Worm (Caenorhabditis elegans) whole organism, L3 larva: ENCODE measurements around the gene txt-9.

ENCODE experiments used
- R02D3.7 ChIP-seq: fragments of 150-350 bp; optimal IDR thresholded peaks from 2 replicates; lab custom pipeline; 2014; ENCODE audit warnings: missing biosample characterization, missing genetic modification characterization
- ZK546.5 ChIP-seq: sonication (generic microtip); optimal IDR thresholded peaks from 2 replicates; lab custom pipeline; 2017; ENCODE audit warnings: missing biosample characterization, missing genetic modification characterization
- aly-2 ChIP-seq: fragments of 150-350 bp; optimal IDR thresholded peaks from 2 replicates; lab custom pipeline; 2014; ENCODE audit warnings: missing biosample characterization, missing genetic modification characterization
- ama-1 ChIP-seq: fragments of 150-350 bp; optimal IDR thresholded peaks from 2 replicates; lab custom pipeline; 2018
- ceh-16 ChIP-seq: sonication (generic microtip); optimal IDR thresholded peaks from 2 replicates; lab custom pipeline; 2017; ENCODE audit warnings: missing biosample characterization, missing genetic modification characterization
- ceh-28 ChIP-seq: fragments of 150-350 bp; optimal IDR thresholded peaks from 2 replicates; lab custom pipeline; 2014; ENCODE audit warnings: missing biosample characterization, missing genetic modification reagents, missing genetic modification characterization
- ceh-82 ChIP-seq: fragments of 150-350 bp; optimal IDR thresholded peaks from 2 replicates; lab custom pipeline; 2014; ENCODE audit warnings: missing biosample characterization, missing genetic modification characterization
- ceh-9 ChIP-seq: sonication (generic microtip); optimal IDR thresholded peaks from 2 replicates; lab custom pipeline; 2018; ENCODE audit warnings: missing biosample characterization, missing genetic modification characterization
- daf-12 ChIP-seq: fragments of 150-350 bp; optimal IDR thresholded peaks from 2 replicates; lab custom pipeline; 2014; ENCODE audit warnings: missing biosample characterization, missing genetic modification reagents, missing genetic modification characterization
- egl-27 ChIP-seq: sonication (generic microtip); optimal IDR thresholded peaks from 4 replicates; lab custom pipeline; 2017; ENCODE audit warnings: missing biosample characterization, missing genetic modification reagents, missing genetic modification characterization
- egl-5 ChIP-seq: fragments of 150-350 bp; optimal IDR thresholded peaks from 2 replicates; lab custom pipeline; 2017; ENCODE audit warnings: missing biosample characterization, missing genetic modification reagents, missing genetic modification characterization, inconsistent platforms
- elt-1 ChIP-seq: fragments of 150-350 bp; optimal IDR thresholded peaks from 2 replicates; lab custom pipeline; 2014; ENCODE audit warnings: missing biosample characterization, missing genetic modification characterization
- elt-2 ChIP-seq: sonication (generic microtip); optimal IDR thresholded peaks from 2 replicates; lab custom pipeline; 2016; ENCODE audit warnings: missing genetic modification reagents, mild to moderate bottlenecking, missing genetic modification characterization, missing compliant biosample characterization
- elt-3 ChIP-seq, 3 experiments: fragments of 150-350 bp in 1 of 3; sonication (generic microtip) in 2 of 3; optimal IDR thresholded peaks; 2 replicates in 2 of 3; 4 replicates in 1 of 3; lab custom pipeline; 2014 to 2017; ENCODE audit warnings: missing biosample characterization in 3 of 3, missing genetic modification characterization in 3 of 3
- eor-1 ChIP-seq, 2 experiments: fragments of 150-350 bp; optimal IDR thresholded peaks; 2 replicates each; lab custom pipeline; 2014 to 2018; ENCODE audit warnings: missing biosample characterization in 2 of 2, missing genetic modification characterization in 2 of 2
- fkh-10 ChIP-seq: sonication (generic microtip); optimal IDR thresholded peaks from 2 replicates; lab custom pipeline; 2017; ENCODE audit warnings: missing biosample characterization, missing genetic modification reagents, missing genetic modification characterization
- fos-1 ChIP-seq: fragments of 150-350 bp; optimal IDR thresholded peaks from 2 replicates; lab custom pipeline; 2014; ENCODE audit warnings: missing biosample characterization, missing genetic modification characterization
- hmg-11 ChIP-seq: sonication (generic microtip); optimal IDR thresholded peaks from 2 replicates; lab custom pipeline; 2016; ENCODE audit warnings: missing genetic modification characterization, missing compliant biosample characterization
- jun-1 ChIP-seq: fragments of 150-350 bp; optimal IDR thresholded peaks from 2 replicates; lab custom pipeline; 2014; ENCODE audit warnings: missing biosample characterization, missing genetic modification reagents, missing genetic modification characterization
- lin-15B ChIP-seq: fragments of 150-350 bp; optimal IDR thresholded peaks from 2 replicates; lab custom pipeline; 2014; ENCODE audit warnings: missing biosample characterization, missing genetic modification characterization
- lin-39 ChIP-seq: fragments of 150-350 bp; optimal IDR thresholded peaks from 2 replicates; lab custom pipeline; 2018; ENCODE audit warnings: missing biosample characterization, missing genetic modification reagents, missing genetic modification characterization
- lsy-12 ChIP-seq: sonication (generic microtip); optimal IDR thresholded peaks from 2 replicates; lab custom pipeline; 2016; ENCODE audit warnings: mild to moderate bottlenecking, missing genetic modification characterization, missing compliant biosample characterization
- mdl-1 ChIP-seq: fragments of 150-350 bp; optimal IDR thresholded peaks from 2 replicates; lab custom pipeline; 2014; ENCODE audit warnings: missing biosample characterization, missing genetic modification characterization
- nfya-1 ChIP-seq: sonication (generic microtip); optimal IDR thresholded peaks from 2 replicates; lab custom pipeline; 2017; ENCODE audit warnings: missing genetic modification characterization, mild to moderate bottlenecking, missing compliant biosample characterization, antibody characterized with exemption, moderate library complexity; ENCODE audit not compliant: insufficient read depth
- nhr-11 ChIP-seq: fragments of 150-350 bp; optimal IDR thresholded peaks from 2 replicates; lab custom pipeline; 2014; ENCODE audit warnings: missing biosample characterization, missing genetic modification characterization
- nhr-12 ChIP-seq: fragments of 150-350 bp; optimal IDR thresholded peaks from 2 replicates; lab custom pipeline; 2014; ENCODE audit warnings: missing biosample characterization, missing genetic modification characterization
- nhr-23 ChIP-seq: fragments of 150-350 bp; optimal IDR thresholded peaks from 2 replicates; lab custom pipeline; 2014; ENCODE audit warnings: missing biosample characterization, missing genetic modification reagents, missing genetic modification characterization
- nhr-25 ChIP-seq: sonication (generic microtip); optimal IDR thresholded peaks from 2 replicates; lab custom pipeline; 2017; ENCODE audit warnings: missing biosample characterization, missing genetic modification characterization
- nhr-28 ChIP-seq: fragments of 150-350 bp; optimal IDR thresholded peaks from 2 replicates; lab custom pipeline; 2014; ENCODE audit warnings: missing biosample characterization, missing genetic modification characterization
- nhr-43 ChIP-seq: sonication (generic microtip); optimal IDR thresholded peaks from 2 replicates; lab custom pipeline; 2016; ENCODE audit warnings: mild to moderate bottlenecking, missing genetic modification characterization, missing compliant biosample characterization; ENCODE audit not compliant: poor library complexity, severe bottlenecking
- nhr-67 ChIP-seq: fragments of 150-350 bp; optimal IDR thresholded peaks from 2 replicates; lab custom pipeline; 2014; ENCODE audit warnings: missing biosample characterization, missing genetic modification characterization
- nhr-76 ChIP-seq: fragments of 150-350 bp; sonication (generic microtip); optimal IDR thresholded peaks from 5 replicates; lab custom pipeline; 2014; ENCODE audit warnings: missing biosample characterization, missing genetic modification characterization
- nhr-77 ChIP-seq: fragments of 150-350 bp; optimal IDR thresholded peaks from 2 replicates; lab custom pipeline; 2014; ENCODE audit warnings: missing biosample characterization, missing genetic modification characterization
- pqm-1 ChIP-seq: fragments of 150-350 bp; optimal IDR thresholded peaks from 2 replicates; lab custom pipeline; 2017; ENCODE audit warnings: missing biosample characterization, missing genetic modification characterization, inconsistent platforms
- sea-2 ChIP-seq: fragments of 150-350 bp; sonication (generic microtip); optimal IDR thresholded peaks from 4 replicates; lab custom pipeline; 2014; ENCODE audit warnings: missing biosample characterization, missing genetic modification reagents, missing genetic modification characterization
- snpc-4 ChIP-seq: fragments of 150-350 bp; optimal IDR thresholded peaks from 2 replicates; lab custom pipeline; 2014; ENCODE audit warnings: missing biosample characterization, missing genetic modification characterization
- tbx-2 ChIP-seq: sonication (generic microtip); optimal IDR thresholded peaks from 2 replicates; lab custom pipeline; 2016; ENCODE audit warnings: mild to moderate bottlenecking, missing genetic modification characterization, missing compliant biosample characterization
- unc-39 ChIP-seq: sonication (generic microtip); optimal IDR thresholded peaks from 4 replicates; lab custom pipeline; 2017; ENCODE audit warnings: missing biosample characterization, missing genetic modification characterization
- unc-62 ChIP-seq: fragments of 150-350 bp; sonication (generic microtip); optimal IDR thresholded peaks from 4 replicates; lab custom pipeline; 2014; ENCODE audit warnings: missing biosample characterization, missing genetic modification reagents, missing genetic modification characterization
- zag-1 ChIP-seq: fragments of 150-350 bp; optimal IDR thresholded peaks from 2 replicates; lab custom pipeline; 2014; ENCODE audit warnings: missing biosample characterization, missing genetic modification characterization
- ztf-11 ChIP-seq: fragments of 150-350 bp; optimal IDR thresholded peaks from 2 replicates; lab custom pipeline; 2014; ENCODE audit warnings: missing biosample characterization, missing genetic modification characterization
- ztf-4 ChIP-seq: fragments of 150-350 bp; optimal IDR thresholded peaks from 2 replicates; lab custom pipeline; 2014; ENCODE audit warnings: missing biosample characterization, missing genetic modification characterization

The txt-9 gene

ce11 chrII:5066967-5067366 lies 18.6 kb upstream of the txt-9 start:
- no peak for TF ChIP-seq ceh-28 (tag; lab: Kevin White, UChicago)
- no peak for TF ChIP-seq ceh-82 (tag; lab: Kevin White, UChicago)
- TF ChIP-seq nhr-23 (tag; lab: Kevin White, UChicago), result no peak

- TF ChIP-seq lsy-12 (tag; lab: Kevin White, UChicago) (no peak), ceh-9 (tag; lab: Kevin White, UChicago) (no peak), snpc-4 (tag; lab: Kevin White, UChicago) (no peak), nhr-25 (tag; lab: Kevin White, UChicago) (no peak)
Measured at ce11 chrII:5067927-5068326, 17.7 kb upstream of the txt-9 start, which contains the start of gene C27A2.8. Gene C27A2.8 (minus strand): TSS chrII:5068043.

ce11 chrII:5069525-5069924 lies 16.1 kb upstream of the txt-9 start, which contains the start of gene idpb-2:
Gene idpb-2 (minus strand): TSS chrII:5069625.
- TF ChIP-seq ztf-11 (tag; lab: Kevin White, UChicago) (no peak), lsy-12 (tag; lab: Kevin White, UChicago) (no peak), nhr-43 (no peak), ama-1 (no peak), elt-2 (tag; lab: Kevin White, UChicago) (no peak), ceh-16 (tag; lab: Kevin White, UChicago) (no peak), fos-1 (tag; lab: Kevin White, UChicago) (no peak), nhr-25 (tag; lab: Kevin White, UChicago) (no peak), aly-2 (no peak), elt-3 (tag; optimal IDR thresholded peaks at IDR 0.05; lab: Kevin White, UChicago) (no peak), nfya-1 (no peak), nhr-28 (no peak), mdl-1 (tag; lab: Kevin White, UChicago) (no peak), daf-12 (tag; lab: Kevin White, UChicago) (no peak)

- TF ChIP-seq jun-1 (no peak), nhr-12 (tag; lab: Kevin White, UChicago) (no peak), nhr-67 (tag; lab: Kevin White, UChicago) (no peak), sea-2 (GFP tag; lab: Kevin White, UChicago) (no peak), hmg-11 (tag; lab: Kevin White, UChicago) (no peak), daf-12 (tag; lab: Kevin White, UChicago) (no peak), ZK546.5 (tag; lab: Kevin White, UChicago) (no peak), fos-1 (tag; lab: Kevin White, UChicago) (no peak)
Measured at ce11 chrII:5071265-5071664, 14.3 kb upstream of the txt-9 start, which contains the start of gene C27A2.7. Gene C27A2.7 (minus strand): TSS chrII:5071365.

ce11 chrII:5081124-5081913 lies 4.3 kb upstream of the txt-9 start, which contains the start of gene dsh-2:
Gene dsh-2 (minus strand): TSS chrII:5081174.
- TF ChIP-seq nfya-1, result peak; percentile 65
- TF ChIP-seq egl-5 (tag; lab: Kevin White, UChicago), result no peak
- TF ChIP-seq nhr-12 (tag; lab: Kevin White, UChicago), result no peak
- TF ChIP-seq lin-39 (tag; lab: Kevin White, UChicago), result no peak
- no peak for TF ChIP-seq nhr-67 (tag; lab: Kevin White, UChicago)
- no peak for TF ChIP-seq tbx-2
- peak; percentile 11 for TF ChIP-seq egl-27
- peak; percentile 94 for TF ChIP-seq nhr-23 (tag; lab: Kevin White, UChicago)
- TF ChIP-seq unc-62, result no peak
- no peak for TF ChIP-seq ztf-11 (tag; lab: Kevin White, UChicago)
- peak; percentile 98 for TF ChIP-seq nhr-25 (tag; lab: Kevin White, UChicago)
- no peak for TF ChIP-seq ceh-9 (tag; lab: Kevin White, UChicago)
- TF ChIP-seq snpc-4 (tag; lab: Kevin White, UChicago), result peak; percentile 31
- no peak for TF ChIP-seq ztf-4 (tag; lab: Kevin White, UChicago)
- no peak for TF ChIP-seq nhr-11 (tag; lab: Kevin White, UChicago)
- TF ChIP-seq unc-39 (tag; lab: Kevin White, UChicago), result no peak
- no peak for TF ChIP-seq nhr-76 (tag; lab: Kevin White, UChicago)
- TF ChIP-seq elt-1 (tag; lab: Kevin White, UChicago), result no peak
- no peak for TF ChIP-seq jun-1
- TF ChIP-seq elt-3 (tag; optimal IDR thresholded peaks at IDR 0.05; lab: Kevin White, UChicago), result no peak
- TF ChIP-seq lin-15B (tag; lab: Kevin White, UChicago), result peak; percentile 53
- TF ChIP-seq sea-2 (GFP tag; lab: Kevin White, UChicago), result no peak
- TF ChIP-seq elt-2 (tag; lab: Kevin White, UChicago), result peak; percentile 84
- TF ChIP-seq fkh-10 (GFP tag; lab: Kevin White, UChicago), result no peak
- no peak for TF ChIP-seq zag-1
- peak; percentile 49 for TF ChIP-seq pqm-1 (tag; lab: Kevin White, UChicago)
- no peak for TF ChIP-seq lsy-12 (tag; lab: Kevin White, UChicago)
- TF ChIP-seq ceh-82 (tag; lab: Kevin White, UChicago), result no peak
- TF ChIP-seq R02D3.7 (tag; lab: Kevin White, UChicago), result no peak
- TF ChIP-seq nhr-77 (tag; lab: Kevin White, UChicago), result no peak
- TF ChIP-seq ceh-16 (tag; lab: Kevin White, UChicago), result no peak
- no peak for TF ChIP-seq mdl-1 (tag; lab: Kevin White, UChicago)
- no peak for TF ChIP-seq eor-1 (tag; optimal IDR thresholded peaks at IDR 0.05; lab: Kevin White, UChicago)
